Worm (Caenorhabditis elegans) whole organism, late embryonic: ENCODE measurements around the gene C25F9.14.

ENCODE experiments used
- Y22D7AL.16 ChIP-seq: sonication (generic microtip); optimal IDR thresholded peaks from 2 replicates; lab custom pipeline; 2016; ENCODE audit warnings: missing genetic modification characterization, missing compliant biosample characterization
- ahr-1 ChIP-seq: sonication (generic microtip); optimal IDR thresholded peaks from 2 replicates; lab custom pipeline; 2016; ENCODE audit warnings: missing genetic modification characterization, missing compliant biosample characterization
- ama-1 ChIP-seq: fragments of 150-350 bp; optimal IDR thresholded peaks from 2 replicates; lab custom pipeline; 2014
- ceh-48 ChIP-seq: sonication (generic microtip); optimal IDR thresholded peaks from 2 replicates; lab custom pipeline; 2016; ENCODE audit warnings: missing genetic modification characterization, inconsistent platforms, missing compliant biosample characterization
- ceh-6 ChIP-seq: fragments of 200-800 bp; sonication (Bioruptor generic); optimal IDR thresholded peaks from 2 replicates; lab custom pipeline; 2018; ENCODE audit warnings: mild to moderate bottlenecking, missing genetic modification characterization, missing compliant biosample characterization
- fax-1 ChIP-seq: sonication (generic microtip); optimal IDR thresholded peaks from 2 replicates; lab custom pipeline; 2016; ENCODE audit warnings: missing genotype, missing genetic modification characterization, missing compliant biosample characterization
- fkh-10 ChIP-seq: fragments of 150-350 bp; optimal IDR thresholded peaks from 2 replicates; lab custom pipeline; 2014; ENCODE audit warnings: missing biosample characterization, missing genetic modification reagents, missing genetic modification characterization
- mec-3 ChIP-seq: sonication (generic microtip); optimal IDR thresholded peaks from 2 replicates; lab custom pipeline; 2016; ENCODE audit warnings: borderline replicate concordance, missing genetic modification characterization, missing compliant biosample characterization
- nfya-1 ChIP-seq: sonication (generic microtip); optimal IDR thresholded peaks from 2 replicates; lab custom pipeline; 2017; ENCODE audit warnings: missing genetic modification characterization, mild to moderate bottlenecking, missing compliant biosample characterization, antibody characterized with exemption, moderate library complexity
- pag-3 ChIP-seq: sonication (generic microtip); optimal IDR thresholded peaks from 2 replicates; lab custom pipeline; 2016; ENCODE audit warnings: missing compliant biosample characterization, missing genetic modification characterization, borderline replicate concordance
- pqm-1 ChIP-seq: sonication (generic microtip); optimal IDR thresholded peaks from 2 replicates; lab custom pipeline; 2016; ENCODE audit warnings: missing genetic modification characterization, missing compliant biosample characterization
- rnt-1 ChIP-seq: sonication (generic microtip); optimal IDR thresholded peaks from 2 replicates; lab custom pipeline; 2016; ENCODE audit warnings: missing genetic modification characterization, missing compliant biosample characterization

DNA sequence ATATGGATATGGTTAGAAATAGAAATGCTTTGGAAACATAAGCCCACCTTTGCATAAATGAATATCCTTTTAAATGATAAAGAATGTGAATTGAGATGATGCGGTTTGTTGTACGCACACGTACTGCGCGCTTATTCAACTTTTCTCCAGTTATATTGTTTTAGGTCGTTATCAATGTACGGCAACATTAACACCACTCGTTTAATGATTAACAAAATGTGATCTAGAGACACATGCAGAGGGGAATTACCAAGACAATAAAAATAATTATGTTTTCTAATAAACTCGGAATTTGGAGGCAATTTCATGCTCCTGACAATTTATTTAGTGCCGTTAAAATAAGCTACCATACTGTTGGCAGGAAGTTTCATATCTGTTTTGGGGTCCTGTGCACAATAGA lies 9.2 kb downstream of the C25F9.14 start, which contains the start of gene M04C3.1:
- no peak for TF ChIP-seq rnt-1 (tag; lab: Kevin White, UChicago)
- no peak for TF ChIP-seq ceh-6 (GFP tag; lab: Kevin White, UChicago)
- no peak for TF ChIP-seq ahr-1 (tag; lab: Kevin White, UChicago)
- TF ChIP-seq Y22D7AL.16, result no peak
- no peak for TF ChIP-seq fkh-10 (GFP tag; lab: Kevin White, UChicago)
- no peak for TF ChIP-seq pqm-1 (tag; lab: Kevin White, UChicago)
- TF ChIP-seq nfya-1, result no peak
- no peak for TF ChIP-seq mec-3 (tag; lab: Kevin White, UChicago)
- TF ChIP-seq fax-1 (tag; lab: Kevin White, UChicago), result no peak
- no peak for TF ChIP-seq ama-1 (lab: Kevin White, UChicago)
- no peak for TF ChIP-seq ceh-48
- no peak for TF ChIP-seq pag-3 (tag; lab: Kevin White, UChicago)
